Worm (Caenorhabditis elegans): Measurements from ENCODE around the gene ttr-19.

The ttr-19 gene

DNA sequence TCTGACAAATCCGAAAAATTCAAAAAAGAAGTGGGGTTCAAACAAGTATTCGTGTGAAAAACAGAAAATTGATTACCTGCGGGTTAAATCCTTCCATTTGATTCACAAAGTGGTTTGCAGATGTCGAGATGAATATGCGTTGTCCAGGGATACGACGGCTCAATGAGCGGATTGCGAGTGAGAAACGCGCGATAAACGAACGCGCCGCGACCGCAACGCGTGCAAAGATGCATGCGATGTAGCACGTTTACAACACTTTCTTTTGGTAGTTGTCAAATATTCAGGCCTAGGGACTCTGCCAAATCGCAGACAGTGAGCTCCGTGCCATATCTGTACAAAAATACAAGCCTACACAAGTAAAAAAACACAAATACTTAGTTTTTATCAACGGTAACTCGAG is 11.4 kb upstream of the ttr-19 start, which contains the start of gene fubl-1:
Gene fubl-1, minus strand, starts transcription at position 202 of the 400 bp plus-strand sequence.
- TF ChIP-seq ceh-16 (tag; optimal IDR thresholded peaks at IDR 0.05) (no peak), nhr-23 (tag; optimal IDR thresholded peaks at IDR 0.05) (no peak), lin-11 (tag; optimal IDR thresholded peaks at IDR 0.05) (peak; percentile 64), elt-1 (tag; optimal IDR thresholded peaks at IDR 0.05) (no peak), ama-1 (optimal IDR thresholded peaks at IDR 0.05) (peak; percentile 29), lsy-2 (tag; optimal IDR thresholded peaks at IDR 0.05) (peak in 1 of 2 experiments; percentile 43), C34F6.9 (tag; optimal IDR thresholded peaks at IDR 0.05) (peak; percentile 50), unc-55 (GFP tag; optimal IDR thresholded peaks at IDR 0.05) (peak; percentile 33), nhr-129 (tag; optimal IDR thresholded peaks at IDR 0.05) (peak; percentile 29)

DNA sequence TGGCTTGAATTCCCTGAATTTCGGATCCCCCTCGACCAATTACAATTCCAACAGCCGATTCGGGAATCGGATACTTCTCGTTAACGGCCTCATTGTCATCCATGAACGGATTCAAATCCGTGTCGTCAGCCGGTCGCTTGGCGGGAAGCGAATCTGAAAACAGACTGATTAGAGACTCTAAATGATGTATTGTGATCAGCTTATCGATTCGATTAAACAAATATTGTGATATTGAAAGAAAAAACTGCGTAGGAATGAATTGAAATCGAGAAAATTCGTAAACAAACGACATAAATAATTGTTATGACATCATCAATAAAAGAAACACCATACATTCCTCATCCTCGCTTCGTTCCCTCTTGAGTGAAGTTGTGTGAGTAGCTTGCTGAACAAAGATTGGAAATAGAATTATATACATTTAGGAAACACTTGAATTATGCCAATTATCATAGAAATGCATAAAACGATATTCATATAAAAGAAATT is 10.8 kb upstream of the ttr-19 start:
- no peak for TF ChIP-seq ztf-1 (GFP tag; conservative IDR thresholded peaks at IDR 0.05)
- TF ChIP-seq ceh-82 (tag; optimal IDR thresholded peaks at IDR 0.05), result no peak
- no peak for TF ChIP-seq dmd-4 (tag; optimal IDR thresholded peaks at IDR 0.05)

DNA sequence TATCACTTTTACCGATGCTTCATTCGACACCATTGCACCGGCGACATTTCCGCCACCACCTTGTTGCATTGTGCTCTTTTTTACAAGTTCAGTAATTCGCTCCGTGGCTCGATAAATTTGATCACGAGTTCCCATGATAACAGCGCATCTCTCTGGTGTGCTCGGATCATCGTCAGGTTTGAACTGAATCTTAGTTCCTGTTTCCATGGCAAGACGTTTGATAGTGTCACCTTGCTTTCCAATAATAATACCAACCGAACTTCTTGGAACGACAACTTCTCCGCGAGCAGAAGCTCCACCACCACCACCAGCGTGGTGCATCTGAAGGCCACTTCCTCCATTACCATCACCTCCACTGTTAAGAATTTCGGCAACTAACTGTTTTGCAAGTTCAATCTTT is 9.9 kb upstream of the ttr-19 start:
- TF ChIP-seq elt-3 (tag; optimal IDR thresholded peaks at IDR 0.05) (no peak), nhr-129 (tag; optimal IDR thresholded peaks at IDR 0.05) (no peak), unc-62 (GFP tag; optimal IDR thresholded peaks at IDR 0.05) (no peak), nhr-21 (tag; optimal IDR thresholded peaks at IDR 0.05) (no peak)

DNA sequence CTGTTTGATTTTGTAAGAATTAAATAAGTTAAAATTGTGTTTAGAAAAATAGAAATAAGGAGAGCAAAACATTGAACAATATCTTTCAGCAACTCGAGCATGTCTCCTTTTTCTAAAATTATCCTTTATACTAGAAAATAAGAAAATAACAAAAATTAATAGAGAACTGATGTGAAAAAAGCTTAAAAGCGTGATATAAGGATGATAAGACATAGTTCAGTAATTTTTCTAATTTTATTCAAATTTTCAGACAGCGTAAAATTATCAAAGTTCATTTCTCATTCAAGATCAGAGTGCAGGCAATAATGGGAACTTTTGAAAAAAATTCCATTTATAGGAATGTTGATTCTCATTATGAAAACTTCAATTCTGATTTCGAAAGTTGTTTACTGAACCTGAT is 6.1 kb upstream of the ttr-19 start, which contains the start of gene str-182:
Gene str-182, minus strand, starts transcription at position 101 of the 400 bp plus-strand sequence.
- no peak for TF ChIP-seq crh-2 (tag; optimal IDR thresholded peaks at IDR 0.05)
- no peak for TF ChIP-seq sem-4 (tag; optimal IDR thresholded peaks at IDR 0.05)
- TF ChIP-seq dmd-4 (tag; optimal IDR thresholded peaks at IDR 0.05), result no peak
- no peak for TF ChIP-seq sma-9 (GFP tag; optimal IDR thresholded peaks at IDR 0.05)
- TF ChIP-seq sma-9 (tag; optimal IDR thresholded peaks at IDR 0.05), result no peak

DNA sequence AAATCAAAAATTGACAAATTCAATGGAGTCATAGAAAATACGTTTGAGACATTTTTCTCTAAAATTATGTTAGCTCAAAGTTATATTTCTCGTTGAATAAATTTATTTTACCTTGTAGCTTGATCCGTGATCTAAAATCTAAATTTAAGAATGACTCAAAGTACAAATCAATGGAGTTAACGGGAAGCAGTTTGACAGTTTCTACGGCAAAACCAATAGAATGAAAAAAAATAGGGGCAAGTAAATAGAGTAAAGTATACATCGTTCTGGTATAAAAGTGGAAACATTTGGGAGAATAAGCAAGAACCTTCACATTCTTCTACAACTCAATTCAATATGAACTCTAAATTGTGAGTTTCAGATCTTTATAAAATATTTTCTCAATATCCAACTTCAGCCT is 3.7 kb upstream of the ttr-19 start, which contains the start of gene fipr-6:
Gene fipr-6, plus strand, starts transcription at position 301 of the 400 bp plus-strand sequence.
- no peak for TF ChIP-seq ceh-16 (tag; optimal IDR thresholded peaks at IDR 0.05)
- TF ChIP-seq sma-3 (GFP tag; optimal IDR thresholded peaks at IDR 0.05), result no peak
- no peak for TF ChIP-seq unc-55 (GFP tag; optimal IDR thresholded peaks at IDR 0.05)

DNA sequence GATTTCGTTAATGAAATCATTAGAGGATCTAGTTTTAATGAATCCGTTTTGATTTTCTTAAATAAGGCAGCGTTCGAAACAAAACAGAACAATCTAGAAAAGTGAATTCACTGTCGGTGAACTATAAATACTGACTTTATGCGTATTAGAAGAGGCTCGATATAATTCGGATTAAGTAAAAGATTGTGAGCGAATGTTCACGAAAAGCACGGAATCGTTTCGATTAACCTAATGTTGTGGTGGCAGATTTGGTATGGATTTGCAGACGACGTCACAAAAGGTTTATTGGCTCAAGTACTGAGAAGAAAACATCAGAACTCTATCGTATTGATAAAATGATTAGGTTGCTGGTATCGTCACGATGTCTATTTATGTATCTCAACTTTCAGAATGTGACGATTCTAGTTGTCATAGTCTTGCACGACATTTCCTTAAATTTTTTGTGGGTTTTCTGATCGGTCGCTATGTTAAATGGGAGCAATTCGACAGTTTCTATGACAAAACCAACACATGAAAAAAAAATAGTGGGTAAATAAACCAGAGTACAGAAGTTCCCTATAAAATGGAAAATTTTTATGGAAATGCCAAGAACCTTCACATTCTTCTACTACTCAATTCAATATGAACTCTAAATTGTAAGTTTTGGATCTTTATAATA is 2.1 kb upstream of the ttr-19 start, which contains the start of the genes pyt-1 and fipr-7:
Gene pyt-1, minus strand, starts transcription at position 101 of the 658 bp plus-strand sequence.
Gene fipr-7, plus strand, starts transcription at position 608 of the 658 bp plus-strand sequence.
- TF ChIP-seq gmeb-1 (tag; optimal IDR thresholded peaks at IDR 0.05), result no peak
- no peak for TF ChIP-seq ama-1 (optimal IDR thresholded peaks at IDR 0.05)
- TF ChIP-seq fos-1 (tag; optimal IDR thresholded peaks at IDR 0.05), result no peak
- TF ChIP-seq peb-1 (tag; optimal IDR thresholded peaks at IDR 0.05), result no peak
- TF ChIP-seq ceh-16 (tag; optimal IDR thresholded peaks at IDR 0.05), result no peak
- TF ChIP-seq snpc-4 (tag; optimal IDR thresholded peaks at IDR 0.05), result no peak

DNA sequence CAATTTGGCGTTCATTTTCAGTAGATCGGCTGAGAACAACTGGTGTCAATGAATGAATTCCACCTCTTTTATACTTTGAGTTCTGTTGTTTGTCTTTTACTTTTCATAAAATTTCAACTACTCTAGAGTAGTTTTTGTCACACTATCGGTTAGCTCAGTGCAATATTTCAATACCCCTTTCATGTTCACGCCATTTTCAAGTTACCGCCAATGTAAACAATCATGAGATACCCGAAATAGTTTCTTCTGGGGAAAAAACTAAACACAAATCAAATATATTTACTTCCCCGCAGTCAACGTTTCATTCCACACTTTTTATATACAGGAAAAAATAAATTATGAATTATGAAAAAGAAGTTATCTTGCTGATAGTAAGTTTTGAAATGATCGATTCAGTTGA is 1.1 kb upstream of the ttr-19 start, which contains the start of gene fipr-4:
Gene fipr-4, minus strand, starts transcription at position 101 of the 400 bp plus-strand sequence.
- no peak for TF ChIP-seq R02D3.7 (tag; optimal IDR thresholded peaks at IDR 0.05)
- TF ChIP-seq F13H6.1 (tag; optimal IDR thresholded peaks at IDR 0.05), result peak; percentile 9

DNA sequence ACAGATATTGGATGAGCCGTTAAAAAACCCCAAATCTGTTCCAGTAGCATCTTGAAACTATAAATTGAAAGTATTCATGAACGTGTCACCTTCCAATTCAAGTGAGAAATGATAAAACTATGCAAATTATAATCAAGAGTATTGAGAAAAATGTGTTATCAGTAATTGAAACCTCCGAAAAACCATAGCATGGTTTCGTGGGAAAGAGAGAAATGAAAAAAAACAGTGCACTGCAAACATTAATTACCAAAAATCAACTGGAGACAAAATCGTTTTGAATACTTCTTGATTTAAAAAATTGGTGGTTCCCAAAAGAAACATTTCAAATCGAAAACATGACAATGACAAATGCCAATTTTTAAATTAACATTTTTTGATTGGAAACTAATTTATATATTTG is 1.6 kb downstream of the ttr-19 start, which contains the start of gene daf-36:
Gene daf-36, minus strand, starts transcription at position 101 of the 400 bp plus-strand sequence.
- TF ChIP-seq egl-27 (tag; optimal IDR thresholded peaks at IDR 0.05), result no peak
- peak; percentile 62 for TF ChIP-seq fos-1 (tag; optimal IDR thresholded peaks at IDR 0.05)
